Fruit fly (Drosophila melanogaster) whole organism, prepupa: ENCODE data around the gene CG15027.

Experiments
- Blimp-1 ChIP-seq: fragments of 200-800 bp; sonication (Bioruptor generic); optimal IDR thresholded peaks from 3 replicates; lab custom pipeline; 2017; ENCODE audit warnings: missing biosample characterization, missing genetic modification characterization, mild to moderate bottlenecking, moderate library complexity, missing genetic modification reagents
- CG10631 ChIP-seq: fragments of 200-800 bp; sonication (Bioruptor generic); optimal IDR thresholded peaks from 2 replicates; lab custom pipeline; 2016; ENCODE audit warnings: missing biosample characterization, missing genetic modification characterization
- CG10669 ChIP-seq: fragments of 200-800 bp; sonication (Bioruptor generic); optimal IDR thresholded peaks from 3 replicates; lab custom pipeline; 2018; ENCODE audit warnings: missing biosample characterization, mild to moderate bottlenecking, missing genetic modification characterization, moderate library complexity
- CG11294 ChIP-seq: fragments of 200-800 bp; sonication (Bioruptor generic); IDR thresholded peaks from 2 replicates; pipeline ENCODE4 v1.3.6; 2022; ENCODE audit warnings: missing biosample characterization, missing genetic modification characterization
- CG11762 ChIP-seq: fragments of 200-800 bp; sonication (Bioruptor generic); optimal IDR thresholded peaks from 3 replicates; lab custom pipeline; 2016; ENCODE audit warnings: missing biosample characterization, missing genetic modification characterization; ENCODE audit not compliant: insufficient read depth
- CG11902 ChIP-seq: fragments of 200-800 bp; sonication (Bioruptor generic); optimal IDR thresholded peaks from 3 replicates; lab custom pipeline; 2016; ENCODE audit warnings: missing biosample characterization, missing genetic modification characterization
- CG15336 ChIP-seq: fragments of 200-800 bp; sonication (Bioruptor generic); IDR thresholded peaks from 2 replicates; pipeline ENCODE4 v1.3.6; 2022; ENCODE audit warnings: missing biosample characterization, missing genetic modification characterization
- CG1621 ChIP-seq: fragments of 200-800 bp; sonication (Bioruptor generic); optimal IDR thresholded peaks from 3 replicates; lab custom pipeline; 2018; ENCODE audit warnings: missing biosample characterization, mild to moderate bottlenecking, missing genetic modification characterization
- CG16779 ChIP-seq: fragments of 200-800 bp; sonication (Bioruptor generic); optimal IDR thresholded peaks from 3 replicates; lab custom pipeline; 2017; ENCODE audit warnings: missing biosample characterization, mild to moderate bottlenecking, missing genetic modification characterization
- CG3032 ChIP-seq: fragments of 200-800 bp; optimal IDR thresholded peaks from 2 replicates; lab custom pipeline; 2019; ENCODE audit warnings: missing biosample characterization, mild to moderate bottlenecking, missing genetic modification characterization, moderate library complexity
- CG31627 ChIP-seq: fragments of 200-800 bp; sonication (Bioruptor generic); optimal IDR thresholded peaks from 3 replicates; lab custom pipeline; 2016; ENCODE audit warnings: missing biosample characterization, missing genetic modification characterization
- CG32006 ChIP-seq: fragments of 200-800 bp; sonication (Bioruptor generic); optimal IDR thresholded peaks from 3 replicates; lab custom pipeline; 2017; ENCODE audit warnings: missing biosample characterization, mild to moderate bottlenecking, missing genetic modification characterization
- CG34406 ChIP-seq: fragments of 200-800 bp; sonication (Bioruptor generic); optimal IDR thresholded peaks from 3 replicates; lab custom pipeline; 2016; ENCODE audit warnings: missing biosample characterization, missing genetic modification characterization
- CG3919 ChIP-seq: fragments of 200-800 bp; sonication (Bioruptor generic); optimal IDR thresholded peaks from 3 replicates; lab custom pipeline; 2016; ENCODE audit warnings: missing biosample characterization, missing genetic modification characterization
- CG6163 ChIP-seq: fragments of 200-800 bp; sonication (Bioruptor generic); IDR thresholded peaks from 3 replicates; pipeline ENCODE4 v1.3.6; 2022; ENCODE audit warnings: missing biosample characterization, missing genetic modification characterization
- CG6808 ChIP-seq: fragments of 200-800 bp; sonication (Bioruptor generic); optimal IDR thresholded peaks from 3 replicates; lab custom pipeline; 2017; ENCODE audit warnings: missing biosample characterization, missing genetic modification characterization, mild to moderate bottlenecking, moderate library complexity, missing genetic modification reagents
- CG6854 ChIP-seq: fragments of 200-800 bp; sonication (Bioruptor generic); optimal IDR thresholded peaks from 2 replicates; lab custom pipeline; 2017; ENCODE audit warnings: missing biosample characterization, mild to moderate bottlenecking, missing genetic modification characterization
- CG7368 ChIP-seq: fragments of 200-800 bp; sonication (Bioruptor generic); optimal IDR thresholded peaks from 3 replicates; lab custom pipeline; 2016; ENCODE audit warnings: missing biosample characterization, missing genetic modification characterization
- CG8119 ChIP-seq: fragments of 200-800 bp; sonication (Bioruptor generic); IDR thresholded peaks from 3 replicates; pipeline ENCODE4 v1.3.6; 2022; ENCODE audit warnings: missing biosample characterization, missing genetic modification characterization
- CG8319 ChIP-seq: fragments of 200-800 bp; sonication (Bioruptor generic); optimal IDR thresholded peaks from 3 replicates; lab custom pipeline; 2016; ENCODE audit warnings: missing biosample characterization, missing genetic modification characterization
- CG8632 ChIP-seq: fragments of 200-800 bp; sonication (Bioruptor generic); optimal IDR thresholded peaks from 3 replicates; lab custom pipeline; 2016; ENCODE audit warnings: missing biosample characterization, missing genetic modification characterization
- Eip75B ChIP-seq: fragments of 200-800 bp; sonication (Bioruptor generic); optimal IDR thresholded peaks from 3 replicates; lab custom pipeline; 2016; ENCODE audit warnings: missing biosample characterization, missing genetic modification characterization
- Eip78C ChIP-seq: fragments of 200-800 bp; sonication (Bioruptor generic); peaks from one replicate; lab custom pipeline; 2016; ENCODE audit warnings: missing biosample characterization, missing genetic modification characterization
- Ets21C ChIP-seq: fragments of 200-800 bp; sonication (Bioruptor generic); optimal IDR thresholded peaks from 3 replicates; lab custom pipeline; 2016; ENCODE audit warnings: missing biosample characterization, missing genetic modification characterization
- Ets96B ChIP-seq: fragments of 200-800 bp; optimal IDR thresholded peaks from 2 replicates; lab custom pipeline; 2019; ENCODE audit warnings: missing biosample characterization, mild to moderate bottlenecking, missing genetic modification characterization, moderate library complexity
- Gug ChIP-seq: fragments of 200-800 bp; sonication (Bioruptor generic); IDR thresholded peaks from 2 replicates; pipeline ENCODE4 v1.3.6; 2022; ENCODE audit warnings: missing biosample characterization, missing genetic modification characterization
- Hr38 ChIP-seq: sonication (Bioruptor generic); optimal IDR thresholded peaks from 2 replicates; lab custom pipeline; 2016; ENCODE audit warnings: missing biosample characterization, missing genetic modification characterization
- Hr4 ChIP-seq: fragments of 200-800 bp; sonication (Bioruptor generic); optimal IDR thresholded peaks from 3 replicates; lab custom pipeline; 2016; ENCODE audit warnings: missing biosample characterization, missing genetic modification characterization
- Lpt ChIP-seq: fragments of 200-800 bp; sonication (Bioruptor generic); optimal IDR thresholded peaks from 3 replicates; lab custom pipeline; 2016; ENCODE audit warnings: missing biosample characterization, missing genetic modification characterization
- Smox ChIP-seq: fragments of 200-800 bp; sonication (Bioruptor generic); optimal IDR thresholded peaks from 3 replicates; lab custom pipeline; 2016; ENCODE audit warnings: missing biosample characterization, missing genetic modification characterization
- Sox102F ChIP-seq: fragments of 200-800 bp; sonication (Bioruptor generic); optimal IDR thresholded peaks from 2 replicates; lab custom pipeline; 2016; ENCODE audit warnings: missing biosample characterization, mild to moderate bottlenecking, missing genetic modification characterization
- acj6 ChIP-seq: fragments of 200-800 bp; sonication (Bioruptor generic); optimal IDR thresholded peaks from 3 replicates; lab custom pipeline; 2016; ENCODE audit warnings: missing biosample characterization, missing genetic modification characterization
- dac ChIP-seq: fragments of 200-800 bp; sonication (Bioruptor generic); optimal IDR thresholded peaks from 2 replicates; lab custom pipeline; 2017; ENCODE audit warnings: missing biosample characterization, mild to moderate bottlenecking, missing genetic modification characterization
- dsx ChIP-seq: fragments of 200-800 bp; optimal IDR thresholded peaks from 3 replicates; lab custom pipeline; 2019; ENCODE audit warnings: missing biosample characterization, mild to moderate bottlenecking, missing genetic modification characterization, moderate library complexity; ENCODE audit not compliant: poor library complexity, severe bottlenecking
- eg ChIP-seq: fragments of 200-800 bp; sonication (Bioruptor generic); IDR thresholded peaks from 3 replicates; pipeline ENCODE4 v1.3.6; 2022; ENCODE audit warnings: missing biosample characterization, missing genetic modification characterization
- esn ChIP-seq: fragments of 200-800 bp; sonication (Bioruptor generic); optimal IDR thresholded peaks from 2 replicates; lab custom pipeline; 2016; ENCODE audit warnings: missing biosample characterization, mild to moderate bottlenecking, missing genetic modification characterization, moderate library complexity
- fd85E ChIP-seq: fragments of 200-800 bp; sonication (Bioruptor generic); optimal IDR thresholded peaks from 3 replicates; lab custom pipeline; 2016; ENCODE audit warnings: missing biosample characterization, missing genetic modification characterization
- fkh ChIP-seq: fragments of 200-800 bp; sonication (Bioruptor generic); optimal IDR thresholded peaks from 3 replicates; lab custom pipeline; 2017; ENCODE audit warnings: missing biosample characterization, mild to moderate bottlenecking, missing genetic modification characterization, moderate library complexity
- lz ChIP-seq: fragments of 200-800 bp; sonication (Bioruptor generic); optimal IDR thresholded peaks from 3 replicates; lab custom pipeline; 2016; ENCODE audit warnings: missing biosample characterization, missing genetic modification characterization
- net ChIP-seq: fragments of 200-800 bp; sonication (Bioruptor generic); optimal IDR thresholded peaks from 3 replicates; lab custom pipeline; 2016; ENCODE audit warnings: missing biosample characterization, missing genetic modification characterization
- pdm3 ChIP-seq: fragments of 200-800 bp; sonication (Bioruptor generic); optimal IDR thresholded peaks from 3 replicates; lab custom pipeline; 2016; ENCODE audit warnings: missing biosample characterization, missing genetic modification characterization
- ss ChIP-seq, 2 experiments: fragments of 200-800 bp; sonication (Bioruptor generic); optimal IDR thresholded peaks; 2 replicates in 1 of 2; 3 replicates in 1 of 2; lab custom pipeline; 2017 to 2018; ENCODE audit warnings: mild to moderate bottlenecking in 2 of 2, missing biosample characterization in 2 of 2, missing genetic modification characterization in 2 of 2, moderate library complexity in 1 of 2
- svp ChIP-seq: fragments of 200-800 bp; sonication (Bioruptor generic); peaks from one replicate; lab custom pipeline; 2016; ENCODE audit warnings: missing biosample characterization, missing genetic modification characterization
- topi ChIP-seq: fragments of 200-800 bp; sonication (Bioruptor generic); optimal IDR thresholded peaks from 3 replicates; lab custom pipeline; 2016; ENCODE audit warnings: missing biosample characterization, missing genetic modification characterization
- vri ChIP-seq: fragments of 200-800 bp; sonication (Bioruptor generic); optimal IDR thresholded peaks from 3 replicates; lab custom pipeline; 2016; ENCODE audit warnings: missing biosample characterization, mild to moderate bottlenecking, missing genetic modification characterization

CG15027 gene

DNA sequence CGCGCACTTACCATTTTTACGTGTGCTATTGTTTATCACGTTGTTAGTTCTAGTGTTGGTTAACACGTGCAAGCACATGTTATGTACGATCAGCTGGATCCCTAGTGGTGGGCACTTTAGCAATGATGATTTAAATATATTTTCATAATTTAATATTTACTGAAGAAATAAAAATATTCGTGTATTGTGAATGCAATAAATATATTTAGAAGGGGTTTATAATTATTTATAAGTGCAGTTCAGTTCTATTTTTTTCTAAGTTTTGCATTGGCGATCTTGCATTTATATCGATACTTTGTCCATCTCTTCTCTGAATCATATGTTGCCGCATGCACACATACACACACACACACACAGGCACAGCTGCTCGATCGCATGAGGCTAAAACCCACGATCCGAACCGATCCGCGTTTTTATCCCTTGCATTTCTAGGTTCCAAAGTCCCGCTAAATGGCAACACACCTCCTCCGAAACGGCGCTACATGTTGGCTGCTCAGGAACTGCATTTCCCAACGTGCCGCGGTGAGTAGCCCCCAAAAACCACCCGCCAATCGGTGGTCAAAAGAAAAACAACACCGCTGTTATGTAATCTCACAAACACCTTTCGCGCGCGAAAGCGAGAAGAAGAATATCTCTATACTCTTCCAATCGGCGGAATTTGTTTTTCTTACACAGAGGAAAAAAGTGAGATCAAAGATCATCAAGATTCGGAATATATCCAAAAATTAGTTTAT is at the start of gene CG15027, which contains the start of gene Dbct (continued):
- TF ChIP-seq CG10631 (GFP tag; lab: Kevin White, UChicago) (peak; percentile 74), CG6854 (GFP tag; lab: Kevin White, UChicago) (peak; percentile 3), Ets96B (peak; percentile 67), CG3032 (tag; lab: Kevin White, UChicago) (peak; percentile 69), Blimp-1 (GFP tag; lab: Kevin White, UChicago) (peak; percentile 10), net (GFP tag; lab: Kevin White, UChicago) (peak; percentile 20), Smox (GFP tag; lab: Kevin White, UChicago) (peak; percentile 67), esn (GFP tag; lab: Kevin White, UChicago) (peak; percentile 70), CG34406 (peak; percentile 63)
- TF ChIP-seq, all 60 proteins: peak for 51

dm6 chrX:15132065-15132464 is 46.4 kb upstream of the CG15027 start:
- TF ChIP-seq Lpt (GFP tag; lab: Kevin White, UChicago): peak; percentile 14
- peak; percentile 45 for TF ChIP-seq CG15336 (GFP tag; lab: Robert Waterston, UW)
- 0 out of 3 replicates have a peak, but pooled peaks have one; percentile 27 for TF ChIP-seq CG8119 (GFP tag; lab: Robert Waterston, UW)
- peak; percentile 56 for TF ChIP-seq Eip78C (GFP tag; lab: Kevin White, UChicago)
- TF ChIP-seq CG6163: no peak
- TF ChIP-seq eg (GFP tag; lab: Robert Waterston, UW): peak; percentile 42; the same call in 2 of the 3 replicates
- no peak for TF ChIP-seq acj6
- TF ChIP-seq CG32006 (GFP tag; lab: Kevin White, UChicago): peak; percentile 59
- TF ChIP-seq Ets21C: no peak
- no peak for TF ChIP-seq Hr38 (GFP tag; lab: Kevin White, UChicago)
- TF ChIP-seq CG10669: no peak
- no peak for TF ChIP-seq CG6808 (GFP tag; lab: Kevin White, UChicago)
- no peak for TF ChIP-seq topi

DNA sequence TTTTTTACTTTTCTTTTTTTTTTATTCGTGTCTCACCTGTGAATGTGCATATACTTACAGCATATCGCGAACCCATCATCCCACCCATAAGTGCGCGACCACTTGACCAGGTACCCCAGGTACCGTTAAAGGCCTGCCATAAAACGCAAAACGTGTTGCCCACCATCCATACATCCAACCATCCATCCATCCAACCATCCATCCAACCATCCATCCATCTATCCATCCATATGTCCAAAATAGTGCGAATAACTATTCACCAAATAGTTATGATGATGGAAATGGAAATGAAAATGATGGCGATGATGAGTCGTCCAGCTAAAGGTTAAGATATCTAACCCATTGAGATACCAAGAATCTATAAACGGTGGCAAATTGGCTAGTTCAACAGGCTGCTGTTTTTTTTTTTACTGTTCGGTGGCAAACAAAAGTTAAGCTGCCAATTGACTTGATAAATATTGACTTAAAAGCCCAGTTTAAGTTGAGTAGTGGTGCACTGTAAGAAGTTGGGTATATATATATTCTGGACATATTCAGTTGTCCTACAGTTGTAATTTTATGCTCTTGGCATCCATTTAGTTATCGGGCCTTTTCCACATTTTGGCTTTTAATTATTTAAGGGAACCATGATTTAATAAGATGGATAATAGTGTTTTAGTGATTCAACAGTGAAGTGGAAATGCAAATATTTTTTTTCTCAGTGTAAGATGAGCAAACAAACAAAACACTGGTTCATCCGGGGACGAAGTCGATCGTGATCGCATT is 42.4 kb upstream of the CG15027 start:
- no peak for TF ChIP-seq lz
- 0 out of 2 replicates have a peak, but pooled peaks have one; percentile 11 for TF ChIP-seq CG15336 (GFP tag; lab: Robert Waterston, UW)
- no peak for TF ChIP-seq CG34406
- TF ChIP-seq CG11294: no peak
- peak; percentile 9 for TF ChIP-seq pdm3
- TF ChIP-seq vri (GFP tag; lab: Kevin White, UChicago): no peak
- no peak for TF ChIP-seq CG16779 (tag; lab: Kevin White, UChicago)
- TF ChIP-seq Gug (GFP tag; lab: Robert Waterston, UW): no peak
- TF ChIP-seq svp (GFP tag; lab: Kevin White, UChicago): peak; percentile 52
- TF ChIP-seq Hr4 (GFP tag; lab: Kevin White, UChicago): peak; percentile 15
- no peak for TF ChIP-seq CG8119 (GFP tag; lab: Robert Waterston, UW)
- no peak for TF ChIP-seq CG6854 (GFP tag; lab: Kevin White, UChicago)
- TF ChIP-seq Eip78C (GFP tag; lab: Kevin White, UChicago): peak; percentile 60
- no peak for TF ChIP-seq dsx (GFP tag; lab: Kevin White, UChicago)
- TF ChIP-seq CG11762 (GFP tag; lab: Kevin White, UChicago): no peak
- no peak for TF ChIP-seq CG8632 (GFP tag; lab: Kevin White, UChicago)
- no peak for TF ChIP-seq Sox102F (GFP tag; lab: Kevin White, UChicago)
- TF ChIP-seq ss (GFP tag; optimal IDR thresholded peaks at IDR 0.05; lab: Kevin White, UChicago): no peak
- TF ChIP-seq CG7368: no peak
- no peak for TF ChIP-seq Smox (GFP tag; lab: Kevin White, UChicago)
- peak; percentile 50 for TF ChIP-seq fkh (GFP tag; lab: Kevin White, UChicago)
- TF ChIP-seq CG11902 (GFP tag; lab: Kevin White, UChicago): no peak
- TF ChIP-seq CG8319 (GFP tag; lab: Kevin White, UChicago): no peak
- TF ChIP-seq acj6: no peak
- TF ChIP-seq Eip75B (GFP tag; lab: Kevin White, UChicago): no peak
- TF ChIP-seq net (GFP tag; lab: Kevin White, UChicago): no peak
- TF ChIP-seq fd85E: no peak
- peak; percentile 11 for TF ChIP-seq CG10669
- no peak for TF ChIP-seq dac (GFP tag; lab: Kevin White, UChicago)
- TF ChIP-seq CG10631 (GFP tag; lab: Kevin White, UChicago): peak; percentile 13
- no peak for TF ChIP-seq CG31627 (GFP tag; lab: Kevin White, UChicago)
- no peak for TF ChIP-seq CG1621 (tag; lab: Kevin White, UChicago)
- peak; percentile 10 for TF ChIP-seq CG3919 (GFP tag; lab: Kevin White, UChicago)
